Fruit fly (Drosophila melanogaster) whole organism, embryonic: Measurements from ENCODE around the gene CG15475.

ENCODE experiments used
- CG10654 ChIP-seq: fragments of 200-800 bp; sonication (Bioruptor generic); optimal IDR thresholded peaks from 2 replicates; lab custom pipeline; 2016; ENCODE audit warnings: missing biosample characterization, missing genetic modification characterization
- CG10979 ChIP-seq: fragments of 200-800 bp; sonication (Bioruptor generic); optimal IDR thresholded peaks from 2 replicates; lab custom pipeline; 2018; ENCODE audit warnings: missing biosample characterization, mild to moderate bottlenecking, missing genetic modification characterization, moderate library complexity
- CG11456 ChIP-seq: fragments of 200-800 bp; sonication (Bioruptor generic); IDR thresholded peaks from 3 replicates; pipeline ENCODE4 v1.3.6; 2022; ENCODE audit warnings: missing biosample characterization, missing genetic modification characterization
- CG11504 ChIP-seq: fragments of 200-800 bp; sonication (Bioruptor generic); optimal IDR thresholded peaks from 3 replicates; lab custom pipeline; 2019; ENCODE audit warnings: missing biosample characterization, mild to moderate bottlenecking, missing genetic modification characterization, moderate library complexity
- CG12942 ChIP-seq: fragments of 200-800 bp; sonication (Bioruptor generic); optimal IDR thresholded peaks from 3 replicates; lab custom pipeline; 2016; ENCODE audit warnings: missing biosample characterization, missing genetic modification characterization
- CG14441 ChIP-seq: fragments of 200-800 bp; sonication (Bioruptor generic); IDR thresholded peaks from 2 replicates; pipeline ENCODE4 v1.3.6; 2022; ENCODE audit warnings: missing biosample characterization, missing genetic modification characterization
- CG14860 ChIP-seq: fragments of 200-800 bp; sonication (Bioruptor generic); IDR thresholded peaks from 3 replicates; pipeline ENCODE4 v1.3.6; 2022; ENCODE audit warnings: missing biosample characterization, missing genetic modification characterization; ENCODE audit not compliant: partially characterized antibody
- CG1529 ChIP-seq: fragments of 200-800 bp; sonication (Bioruptor generic); optimal IDR thresholded peaks from 3 replicates; lab custom pipeline; 2018; ENCODE audit warnings: missing biosample characterization, missing genetic modification characterization
- CG16779 ChIP-seq: fragments of 200-800 bp; sonication (Bioruptor generic); IDR thresholded peaks from 2 replicates; pipeline ENCODE4 v1.3.6; 2022; ENCODE audit warnings: missing biosample characterization, missing genetic modification characterization
- CG1832 ChIP-seq: fragments of 200-800 bp; sonication (Bioruptor generic); optimal IDR thresholded peaks from 2 replicates; lab custom pipeline; 2017; ENCODE audit warnings: missing biosample characterization, mild to moderate bottlenecking, missing genetic modification characterization, inconsistent platforms
- CG18764 ChIP-seq: fragments of 200-800 bp; sonication (Bioruptor generic); optimal IDR thresholded peaks from 3 replicates; lab custom pipeline; 2016; ENCODE audit warnings: missing biosample characterization, missing genetic modification characterization
- CG2678 ChIP-seq: fragments of 200-800 bp; sonication (Bioruptor generic); optimal IDR thresholded peaks from 3 replicates; lab custom pipeline; 2019; ENCODE audit warnings: missing biosample characterization, mild to moderate bottlenecking, missing genetic modification characterization, moderate library complexity
- CG5953 ChIP-seq: fragments of 200-800 bp; sonication (Bioruptor generic); IDR thresholded peaks from 2 replicates; pipeline ENCODE4 v1.3.6; 2022; ENCODE audit warnings: missing biosample characterization, missing genetic modification characterization
- CG8944 ChIP-seq: fragments of 200-800 bp; sonication (Bioruptor generic); optimal IDR thresholded peaks from 3 replicates; lab custom pipeline; 2016; ENCODE audit warnings: missing biosample characterization, missing genetic modification characterization
- CG9876 ChIP-seq: fragments of 200-800 bp; sonication (Bioruptor generic); optimal IDR thresholded peaks from 2 replicates; lab custom pipeline; 2016; ENCODE audit warnings: missing biosample characterization, missing genetic modification characterization
- D ChIP-seq, 2 experiments: fragments of 200-800 bp in 1 of 2; fragments of >200 bp in 1 of 2; sonication (Bioruptor generic) in 1 of 2; optimal IDR thresholded peaks; 2 replicates in 1 of 2; 3 replicates in 1 of 2; lab custom pipeline; 2017; ENCODE audit warnings: mild to moderate bottlenecking in 1 of 2, missing biosample characterization in 1 of 2, missing genetic modification characterization in 1 of 2, missing genetic modification reagents in 1 of 2
- Dek ChIP-seq: fragments of 200-800 bp; sonication (Bioruptor generic); optimal IDR thresholded peaks from 3 replicates; lab custom pipeline; 2019; ENCODE audit warnings: missing biosample characterization, mild to moderate bottlenecking, missing genetic modification characterization, moderate library complexity
- Doc2 ChIP-seq: fragments of 200-800 bp; sonication (Bioruptor generic); IDR thresholded peaks from 2 replicates; pipeline ENCODE4 v1.3.6; 2022; ENCODE audit warnings: missing biosample characterization, missing genetic modification characterization
- HLH3B ChIP-seq: fragments of 200-800 bp; sonication (Bioruptor generic); IDR thresholded peaks from 2 replicates; pipeline ENCODE4 v1.3.6; 2022; ENCODE audit warnings: missing biosample characterization, missing genetic modification characterization
- HLH4C ChIP-seq: fragments of 200-800 bp; sonication (Bioruptor generic); IDR thresholded peaks from 3 replicates; pipeline ENCODE4 v1.3.6; 2022; ENCODE audit warnings: missing biosample characterization, missing genetic modification characterization; ENCODE audit not compliant: partially characterized antibody
- Mes4 ChIP-seq: fragments of 200-800 bp; sonication (Bioruptor generic); optimal IDR thresholded peaks from 2 replicates; lab custom pipeline; 2016; ENCODE audit warnings: missing biosample characterization, missing genetic modification characterization
- NFAT ChIP-seq: fragments of 200-800 bp; sonication (Bioruptor generic); IDR thresholded peaks from 2 replicates; pipeline ENCODE4 v1.3.6; 2022; ENCODE audit warnings: missing biosample characterization, missing genetic modification characterization
- Nf-YC ChIP-seq: fragments of 200-800 bp; optimal IDR thresholded peaks from 3 replicates; lab custom pipeline; 2019; ENCODE audit warnings: missing biosample characterization, mild to moderate bottlenecking, missing genetic modification characterization, moderate library complexity
- Sry-δ ChIP-seq: fragments of 200-800 bp; sonication (Bioruptor generic); optimal IDR thresholded peaks from 2 replicates; lab custom pipeline; 2016; ENCODE audit warnings: missing biosample characterization, missing genetic modification characterization
- ab ChIP-seq: fragments of 200-800 bp; sonication (Bioruptor generic); optimal IDR thresholded peaks from 2 replicates; lab custom pipeline; 2016; ENCODE audit warnings: missing biosample characterization, missing genetic modification characterization
- ato ChIP-seq: fragments of 200-800 bp; sonication (Bioruptor generic); IDR thresholded peaks from 2 replicates; pipeline ENCODE4 v1.3.6; 2022; ENCODE audit warnings: missing biosample characterization, missing genetic modification characterization; ENCODE audit not compliant: partially characterized antibody
- bbx ChIP-seq: fragments of 200-800 bp; sonication (Bioruptor generic); IDR thresholded peaks from 2 replicates; pipeline ENCODE4 v1.3.6; 2022; ENCODE audit warnings: missing biosample characterization, missing genetic modification characterization; ENCODE audit not compliant: partially characterized antibody
- dm ChIP-seq: fragments of 200-800 bp; sonication (Bioruptor generic); optimal IDR thresholded peaks from 3 replicates; lab custom pipeline; 2016; ENCODE audit warnings: missing biosample characterization, missing genetic modification characterization
- fd64A ChIP-seq: fragments of 200-800 bp; sonication (Bioruptor generic); optimal IDR thresholded peaks from 3 replicates; lab custom pipeline; 2018; ENCODE audit warnings: missing biosample characterization, mild to moderate bottlenecking, missing genetic modification characterization
- fd96Cb ChIP-seq: fragments of 200-800 bp; sonication (Bioruptor generic); optimal IDR thresholded peaks from 2 replicates; lab custom pipeline; 2018; ENCODE audit warnings: missing biosample characterization, mild to moderate bottlenecking, missing genetic modification characterization, moderate library complexity
- fru ChIP-seq: fragments of >200 bp; optimal IDR thresholded peaks from 2 replicates; lab custom pipeline; 2017
- gce ChIP-seq: fragments of 200-800 bp; sonication (Bioruptor generic); IDR thresholded peaks from 3 replicates; pipeline ENCODE4 v1.3.6; 2022; ENCODE audit warnings: missing biosample characterization, missing genetic modification characterization
- kni ChIP-seq: fragments of 200-800 bp; sonication (Bioruptor generic); optimal IDR thresholded peaks from 3 replicates; lab custom pipeline; 2017; ENCODE audit warnings: mild to moderate bottlenecking, missing biosample characterization, missing genetic modification reagents, missing genetic modification characterization
- lab ChIP-seq: fragments of 200-800 bp; sonication (Bioruptor generic); optimal IDR thresholded peaks from 3 replicates; lab custom pipeline; 2017; ENCODE audit warnings: missing biosample characterization, missing genetic modification characterization, mild to moderate bottlenecking, moderate library complexity, missing genetic modification reagents
- ranshi ChIP-seq: fragments of 200-800 bp; sonication (Bioruptor generic); IDR thresholded peaks from 2 replicates; pipeline ENCODE4 v1.3.6; 2022; ENCODE audit warnings: missing biosample characterization, missing genetic modification characterization
- rib ChIP-seq: fragments of 200-800 bp; sonication (Bioruptor generic); IDR thresholded peaks from 2 replicates; pipeline ENCODE4 v1.3.6; 2022; ENCODE audit warnings: missing biosample characterization, missing genetic modification characterization
- sens ChIP-seq: fragments of 200-800 bp; sonication (Bioruptor generic); peaks from one replicate; lab custom pipeline; 2016; ENCODE audit warnings: missing biosample characterization, missing genetic modification characterization
- slbo ChIP-seq: fragments of 200-800 bp; sonication (Bioruptor generic); IDR thresholded peaks from 2 replicates; pipeline ENCODE4 v1.3.6; 2022; ENCODE audit warnings: missing biosample characterization, missing genetic modification characterization
- tap ChIP-seq: fragments of 200-800 bp; optimal IDR thresholded peaks from 3 replicates; lab custom pipeline; 2019; ENCODE audit warnings: missing biosample characterization, mild to moderate bottlenecking, missing genetic modification characterization, moderate library complexity
- trem ChIP-seq: fragments of 200-800 bp; optimal IDR thresholded peaks from 3 replicates; lab custom pipeline; 2019; ENCODE audit warnings: missing biosample characterization, mild to moderate bottlenecking, missing genetic modification characterization, moderate library complexity

CG15475 gene

dm6 chr2L:20645394-20645869 is 31.1 kb downstream of the CG15475 start, which contains the start of the genes phr6-4 and CG2608 (continued):
- TF ChIP-seq bbx (GFP tag; lab: Robert Waterston, UW) = no peak
- no peak for TF ChIP-seq ato (GFP tag; lab: Robert Waterston, UW)
- TF ChIP-seq rib (GFP tag; lab: Robert Waterston, UW) = peak; percentile 26; the same call in 1 of the 2 replicates
- peak; percentile 89 for TF ChIP-seq CG10654 (GFP tag; lab: Kevin White, UChicago)
- TF ChIP-seq HLH3B (GFP tag; lab: Robert Waterston, UW) = peak; percentile 81
- TF ChIP-seq trem (tag; lab: Kevin White, UChicago) = peak; percentile 97
- TF ChIP-seq kni (GFP tag; lab: Kevin White, UChicago) = peak; percentile 46
- TF ChIP-seq CG10979 (tag; lab: Kevin White, UChicago) = peak; percentile 93
- TF ChIP-seq gce (GFP tag; lab: Robert Waterston, UW) = 0 out of 3 replicates have a peak, but pooled peaks have one; percentile 62
- peak; percentile 91 for TF ChIP-seq CG18764
- no peak for TF ChIP-seq CG16779 (GFP tag; lab: Robert Waterston, UW)
- peak; percentile 84 for TF ChIP-seq ranshi
- peak; percentile 79 for TF ChIP-seq CG9876 (GFP tag; lab: Kevin White, UChicago)
- TF ChIP-seq Mes4 (GFP tag; lab: Kevin White, UChicago) = peak; percentile 83
- peak; percentile 80 for TF ChIP-seq Nf-YC
- peak; percentile 89 for TF ChIP-seq fd96Cb
- TF ChIP-seq CG5953 (GFP tag; lab: Robert Waterston, UW) = peak; percentile 55; the same call in 1 of the 2 replicates
- TF ChIP-seq CG14441 (GFP tag; lab: Robert Waterston, UW) = peak; percentile 78
- TF ChIP-seq fd64A (GFP tag; lab: Kevin White, UChicago) = peak; percentile 75
- TF ChIP-seq HLH4C (GFP tag; lab: Robert Waterston, UW) = no peak
- TF ChIP-seq CG8944 (GFP tag; lab: Kevin White, UChicago) = peak; percentile 87
- TF ChIP-seq CG2678 = peak; percentile 96
- no peak for TF ChIP-seq tap (tag; lab: Kevin White, UChicago)
- peak; percentile 94 for TF ChIP-seq lab (GFP tag; lab: Kevin White, UChicago)
- peak; percentile 92 for TF ChIP-seq slbo (GFP tag; lab: Robert Waterston, UW)
- TF ChIP-seq CG1529 (GFP tag; lab: Kevin White, UChicago) = peak; percentile 87
- peak; percentile 91 for TF ChIP-seq Dek (tag; lab: Kevin White, UChicago)
- TF ChIP-seq sens = peak; percentile 98
- TF ChIP-seq fru = no peak
- TF ChIP-seq ab = peak; percentile 57
- peak; percentile 92 for TF ChIP-seq CG11504 (tag; lab: Kevin White, UChicago)
- TF ChIP-seq CG11456 (GFP tag; lab: Robert Waterston, UW) = peak; percentile 84
- no peak for TF ChIP-seq CG14860 (GFP tag; lab: Robert Waterston, UW)
- TF ChIP-seq dm (GFP tag; lab: Kevin White, UChicago) = peak; percentile 85
- no peak for TF ChIP-seq D (optimal IDR thresholded peaks at IDR 0.05; lab: Kevin White, UChicago)
- TF ChIP-seq D (GFP tag; optimal IDR thresholded peaks at IDR 0.05; lab: Kevin White, UChicago) = peak; percentile 89
- peak; percentile 36 for TF ChIP-seq Sry-δ (GFP tag; lab: Kevin White, UChicago)
- peak; percentile 64; the same call in 1 of the 2 replicates for TF ChIP-seq Doc2 (GFP tag; lab: Robert Waterston, UW)
- TF ChIP-seq CG1832 (GFP tag; lab: Kevin White, UChicago) = no peak
- TF ChIP-seq NFAT (GFP tag; lab: Robert Waterston, UW) = peak; percentile 83
- peak; percentile 93 for TF ChIP-seq CG12942 (GFP tag; lab: Kevin White, UChicago)
